Fruit fly (Drosophila melanogaster) S2 (cell line): Measurements from ENCODE around the gene CG16865.

ENCODE experiments used
- CG8478 ChIP-seq: fragments of >200 bp; optimal IDR thresholded peaks from 2 replicates; lab custom pipeline; 2018
- CTCF ChIP-seq, 2 experiments: fragments of >200 bp; optimal IDR thresholded peaks; 2 replicates each; lab custom pipeline; 2018

dm6 chr2L:13776928-13777686, 34.2 kb upstream of the CG16865 start:
- TF ChIP-seq CG8478 (lab: Kevin White, UChicago), result no peak
- no peak for TF ChIP-seq CTCF (optimal IDR thresholded peaks at IDR 0.05; lab: Kevin White, UChicago)
